Worm (Caenorhabditis elegans) whole organism, L2 larva: ENCODE measurements around the gene dpm-3.

Experiments
- C34F6.9 ChIP-seq: fragments of 150-350 bp; optimal IDR thresholded peaks from 2 replicates; lab custom pipeline; 2014; ENCODE audit warnings: missing biosample characterization, missing genetic modification characterization
- F13H6.1 ChIP-seq: sonication (generic microtip); optimal IDR thresholded peaks from 2 replicates; lab custom pipeline; 2016; ENCODE audit warnings: missing genetic modification characterization, missing compliant biosample characterization
- R02D3.7 ChIP-seq: fragments of 150-350 bp; optimal IDR thresholded peaks from 2 replicates; lab custom pipeline; 2014; ENCODE audit warnings: missing biosample characterization, missing genetic modification characterization
- Y55F3AM.14 ChIP-seq: fragments of 200-800 bp; sonication (Bioruptor generic); optimal IDR thresholded peaks from 2 replicates; lab custom pipeline; 2018; ENCODE audit warnings: mild to moderate bottlenecking, missing genetic modification characterization, missing compliant biosample characterization
- ZK546.5 ChIP-seq: sonication (generic microtip); optimal IDR thresholded peaks from 2 replicates; lab custom pipeline; 2017; ENCODE audit warnings: missing biosample characterization, missing genetic modification characterization
- ceh-16 ChIP-seq: fragments of 150-350 bp; optimal IDR thresholded peaks from 2 replicates; lab custom pipeline; 2014; ENCODE audit warnings: missing biosample characterization, missing genetic modification characterization
- ceh-82 ChIP-seq: fragments of 150-350 bp; optimal IDR thresholded peaks from 2 replicates; lab custom pipeline; 2014; ENCODE audit warnings: missing biosample characterization, missing genetic modification characterization
- egl-27 ChIP-seq: sonication (generic microtip); optimal IDR thresholded peaks from 3 replicates; lab custom pipeline; 2017; ENCODE audit warnings: missing biosample characterization, missing genetic modification reagents, missing genetic modification characterization
- elt-3 ChIP-seq: sonication (generic microtip); optimal IDR thresholded peaks from 2 replicates; lab custom pipeline; 2017; ENCODE audit warnings: missing biosample characterization, missing genetic modification characterization
- gmeb-1 ChIP-seq: fragments of 150-350 bp; optimal IDR thresholded peaks from 2 replicates; lab custom pipeline; 2014; ENCODE audit warnings: missing biosample characterization, missing genetic modification characterization
- lin-13 ChIP-seq: fragments of 150-350 bp; optimal IDR thresholded peaks from 2 replicates; lab custom pipeline; 2014; ENCODE audit warnings: missing biosample characterization, missing genetic modification reagents, missing genetic modification characterization
- lin-39 ChIP-seq: fragments of 150-350 bp; optimal IDR thresholded peaks from 2 replicates; lab custom pipeline; 2014; ENCODE audit warnings: missing biosample characterization, missing genetic modification reagents, missing genetic modification characterization
- lsy-2 ChIP-seq, 2 experiments: fragments of 150-350 bp in 1 of 2; sonication (generic microtip) in 1 of 2; optimal IDR thresholded peaks; 2 replicates each; lab custom pipeline; 2014 to 2017; ENCODE audit warnings: missing biosample characterization in 2 of 2, missing genetic modification characterization in 2 of 2
- mbf-1 ChIP-seq: sonication (generic microtip); optimal IDR thresholded peaks from 2 replicates; lab custom pipeline; 2017; ENCODE audit warnings: missing biosample characterization, missing genetic modification characterization
- nhr-11 ChIP-seq: fragments of 150-350 bp; optimal IDR thresholded peaks from 2 replicates; lab custom pipeline; 2014; ENCODE audit warnings: missing biosample characterization, missing genetic modification characterization
- nhr-129 ChIP-seq: fragments of 150-350 bp; optimal IDR thresholded peaks from 2 replicates; lab custom pipeline; 2014; ENCODE audit warnings: missing biosample characterization, missing genetic modification characterization
- nhr-25 ChIP-seq: fragments of 150-350 bp; sonication (generic microtip); optimal IDR thresholded peaks from 3 replicates; lab custom pipeline; 2014; ENCODE audit warnings: missing biosample characterization, missing genetic modification characterization
- skn-1 ChIP-seq: sonication (generic microtip); optimal IDR thresholded peaks from 2 replicates; lab custom pipeline; 2017; ENCODE audit warnings: missing biosample characterization, missing genetic modification characterization
- sma-3 ChIP-seq: sonication (generic microtip); optimal IDR thresholded peaks from 2 replicates; lab custom pipeline; 2016; ENCODE audit warnings: missing genetic modification reagents, missing genetic modification characterization, missing compliant biosample characterization
- sma-9 ChIP-seq, 2 experiments: fragments of 150-350 bp in 1 of 2; sonication (generic microtip) in 1 of 2; optimal IDR thresholded peaks; 2 replicates each; lab custom pipeline; 2014 to 2016; ENCODE audit warnings: missing genetic modification characterization in 2 of 2, mild to moderate bottlenecking in 1 of 2, missing biosample characterization in 1 of 2, missing compliant biosample characterization in 1 of 2, missing genetic modification reagents in 1 of 2, moderate library complexity in 1 of 2
- unc-55 ChIP-seq: fragments of 150-350 bp; sonication (generic microtip); optimal IDR thresholded peaks from 3 replicates; lab custom pipeline; 2014; ENCODE audit warnings: missing biosample characterization, missing genetic modification reagents, missing genetic modification characterization
- unc-62 ChIP-seq: fragments of 150-350 bp; optimal IDR thresholded peaks from 2 replicates; lab custom pipeline; 2014; ENCODE audit warnings: missing biosample characterization, missing genetic modification reagents, missing genetic modification characterization
- zag-1 ChIP-seq: fragments of 150-350 bp; optimal IDR thresholded peaks from 2 replicates; lab custom pipeline; 2014; ENCODE audit warnings: missing biosample characterization, missing genetic modification characterization
- ztf-1 ChIP-seq: fragments of 200-800 bp; sonication (Bioruptor generic); conservative IDR thresholded peaks from 2 replicates; pipeline ENCODE4 v1.3.6; 2022; ENCODE audit warnings: missing genetic modification characterization, missing compliant biosample characterization
- ztf-11 ChIP-seq: sonication (generic microtip); optimal IDR thresholded peaks from 2 replicates; lab custom pipeline; 2017; ENCODE audit warnings: missing biosample characterization, missing genetic modification characterization

The dpm-3 gene

DNA sequence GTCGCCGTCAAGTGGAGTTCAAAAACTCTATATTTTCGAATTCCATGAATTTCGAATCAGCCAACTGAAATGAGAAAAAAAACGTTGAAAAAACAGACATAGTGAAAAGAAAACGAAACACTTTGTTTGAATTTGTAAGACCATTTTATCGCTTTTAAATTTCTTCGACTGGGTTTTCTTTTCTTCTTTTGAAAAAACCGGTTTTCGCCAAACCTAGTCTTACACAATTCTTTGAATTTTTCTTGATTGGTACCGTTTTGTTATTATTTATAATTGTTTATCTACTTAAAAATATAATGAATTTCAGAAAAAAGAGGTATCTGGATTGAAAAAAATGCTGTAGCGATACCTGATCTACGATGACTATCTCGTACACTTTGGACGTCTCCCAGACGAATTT, 41.7 kb upstream of the dpm-3 start, which contains the start of gene best-22:
TSS of gene best-22 (plus strand) at position 301 of the 400 bp plus-strand sequence.
- TF ChIP-seq egl-27 (tag; lab: Kevin White, UChicago): no peak
- no peak for TF ChIP-seq ZK546.5 (tag; lab: Kevin White, UChicago)
- no peak for TF ChIP-seq lin-39 (tag; lab: Kevin White, UChicago)
- no peak for TF ChIP-seq C34F6.9 (tag; lab: Kevin White, UChicago)
- TF ChIP-seq unc-55 (GFP tag; lab: Kevin White, UChicago): peak; percentile 49

DNA sequence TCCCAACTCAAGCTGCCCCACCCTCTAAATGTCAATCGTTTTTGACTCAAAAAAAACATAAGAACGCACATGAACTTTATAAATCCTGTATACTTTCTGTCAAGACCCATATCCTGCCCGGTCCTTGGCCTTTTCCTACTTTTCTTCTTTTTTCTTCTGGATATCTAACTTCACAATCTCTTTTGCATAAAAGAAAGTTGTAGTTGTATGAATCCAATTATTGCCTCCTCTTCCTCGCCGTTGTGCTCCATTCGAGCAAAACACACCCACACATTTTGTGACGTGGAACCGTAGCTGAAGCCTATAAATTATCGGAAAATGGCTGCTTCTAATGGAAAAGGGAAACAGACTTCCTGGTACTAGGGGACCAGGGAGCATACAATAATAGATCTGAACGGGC, 41.2 kb upstream of the dpm-3 start:
- no peak for TF ChIP-seq zag-1 (tag; lab: Kevin White, UChicago)
- no peak for TF ChIP-seq nhr-11 (tag; lab: Kevin White, UChicago)
- TF ChIP-seq lsy-2 (tag; optimal IDR thresholded peaks at IDR 0.05; lab: Kevin White, UChicago): no peak
- TF ChIP-seq, all 48 proteins: peak for 0

DNA sequence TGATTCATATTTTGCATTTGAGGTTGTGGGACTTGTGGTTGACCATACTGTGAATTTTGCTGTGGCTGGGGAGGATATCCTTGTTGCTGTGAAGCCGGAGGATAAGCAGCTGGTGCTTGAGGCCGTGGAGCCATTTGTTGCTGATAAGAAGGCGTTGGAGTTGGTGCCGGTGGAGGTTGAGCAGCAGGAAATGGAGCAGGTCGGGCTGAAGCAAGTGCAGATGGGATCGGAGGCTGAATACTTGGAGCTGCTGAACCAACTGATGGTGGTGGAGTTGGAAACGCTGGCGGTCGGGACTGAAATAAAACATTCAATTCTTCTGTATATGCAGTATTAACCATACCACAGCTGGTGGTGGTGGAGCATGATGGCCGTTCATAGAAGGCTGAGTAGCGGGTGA, 31.4 kb upstream of the dpm-3 start:
- TF ChIP-seq F13H6.1 (no peak), ztf-11 (tag; lab: Kevin White, UChicago) (no peak), ceh-16 (tag; lab: Kevin White, UChicago) (no peak), R02D3.7 (tag; lab: Kevin White, UChicago) (no peak), nhr-25 (tag; lab: Kevin White, UChicago) (no peak), ceh-82 (tag; lab: Kevin White, UChicago) (no peak), lin-13 (GFP tag; lab: Kevin White, UChicago) (no peak), elt-3 (tag; lab: Kevin White, UChicago) (no peak), zag-1 (tag; lab: Kevin White, UChicago) (no peak), unc-62 (GFP tag; lab: Kevin White, UChicago) (no peak), gmeb-1 (tag; lab: Kevin White, UChicago) (no peak)

DNA sequence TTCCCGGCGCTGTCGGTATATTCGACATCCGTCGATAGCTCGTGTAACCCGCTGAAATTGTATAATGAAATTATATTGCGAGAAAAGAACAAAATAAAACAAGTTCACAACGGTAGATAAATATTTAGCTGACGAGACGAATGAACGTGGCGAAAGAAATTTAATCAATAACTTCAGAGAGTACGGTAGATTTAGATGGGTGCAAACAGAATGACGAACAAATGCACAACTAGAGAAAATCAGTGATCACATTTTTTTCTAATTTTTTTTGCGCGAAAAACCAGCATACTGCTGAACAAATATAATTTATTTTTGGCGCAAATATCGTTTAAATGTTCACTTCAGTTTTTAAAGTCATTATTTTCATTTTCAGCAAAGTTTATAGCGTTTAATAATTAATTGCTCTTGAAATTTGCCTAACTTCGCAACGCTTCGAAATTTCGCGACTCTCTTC, 30.6 kb upstream of the dpm-3 start, which contains the start of gene sec-24.2:
TSS of gene sec-24.2 (minus strand) at position 51 of the 454 bp plus-strand sequence.
- TF ChIP-seq sma-3 (GFP tag; lab: Kevin White, UChicago): no peak
- TF ChIP-seq C34F6.9 (tag; lab: Kevin White, UChicago): peak; percentile 0
- TF ChIP-seq, all 48 proteins: peak for 1

DNA sequence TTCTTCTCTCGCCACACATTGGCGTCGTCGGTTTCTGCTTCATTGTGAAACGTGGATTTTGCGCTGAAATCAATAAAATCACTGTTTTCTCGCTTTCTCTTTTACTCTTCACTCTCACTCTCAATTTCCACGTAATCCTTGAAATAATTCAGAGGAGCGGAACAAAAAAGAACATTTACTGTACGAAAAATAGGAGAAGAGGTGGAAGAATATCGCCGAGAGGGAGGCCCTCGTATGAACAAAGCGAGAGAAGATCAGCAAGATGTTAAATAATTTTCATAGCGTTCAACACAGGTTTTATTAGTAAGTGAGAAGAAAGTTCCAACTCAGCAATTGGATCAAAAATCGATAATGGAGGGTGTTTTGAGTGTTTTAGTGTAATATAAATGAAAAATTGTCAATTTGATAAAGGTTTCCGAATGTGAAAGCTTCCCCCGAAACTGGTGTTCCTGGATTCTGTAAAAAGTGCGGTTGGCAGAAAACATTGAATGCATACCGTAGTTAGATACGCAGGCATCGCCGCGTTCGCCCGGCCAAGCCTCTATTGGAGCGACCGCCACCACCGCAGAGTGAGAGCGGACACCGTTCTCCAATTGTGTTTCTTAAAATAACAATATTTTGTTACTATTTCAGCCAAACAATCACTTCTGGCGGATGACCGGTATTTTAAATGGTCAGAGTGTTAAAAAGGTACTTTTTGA, 29.8 kb upstream of the dpm-3 start, which contains the start of the genes ccr-4 and ZC518.8:
TSS of gene ccr-4 (plus strand) at position 151 of the 701 bp plus-strand sequence.
TSS of gene ZC518.8 (minus strand) at position 517 of the 701 bp plus-strand sequence.
- TF ChIP-seq lsy-2 (tag; optimal IDR thresholded peaks at IDR 0.05; lab: Kevin White, UChicago) (peak in 1 of 2 experiments; percentile 88), R02D3.7 (tag; lab: Kevin White, UChicago) (no peak), C34F6.9 (tag; lab: Kevin White, UChicago) (no peak), ztf-1 (GFP tag; lab: Robert Waterston, UW) (no peak), skn-1 (tag; lab: Kevin White, UChicago) (no peak), nhr-129 (tag; lab: Kevin White, UChicago) (peak; percentile 32)

DNA sequence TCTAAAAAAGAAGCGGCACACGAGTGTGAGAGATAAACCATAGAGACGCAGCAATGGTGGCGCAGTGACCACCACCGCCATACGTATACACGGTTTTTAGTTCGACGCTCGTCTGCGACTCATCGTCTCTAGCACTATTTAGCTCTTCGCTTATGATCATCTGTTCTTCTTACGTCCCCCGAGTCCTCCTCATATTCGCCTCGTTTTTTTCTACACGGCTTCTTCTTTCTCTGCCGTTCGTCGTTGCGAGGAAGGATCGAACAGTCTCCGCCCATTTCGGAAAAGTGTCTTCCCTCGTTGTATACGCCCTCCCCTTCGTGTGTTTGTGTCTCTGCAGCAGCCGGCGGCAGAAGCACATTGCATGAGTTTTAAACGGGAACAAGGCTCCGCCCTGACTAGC, 26.4 kb upstream of the dpm-3 start:
- TF ChIP-seq sma-9 (GFP tag; optimal IDR thresholded peaks at IDR 0.05; lab: Kevin White, UChicago): peak; percentile 2
- no peak for TF ChIP-seq sma-9 (tag; optimal IDR thresholded peaks at IDR 0.05; lab: Kevin White, UChicago)
- TF ChIP-seq unc-55 (GFP tag; lab: Kevin White, UChicago): peak; percentile 37
- TF ChIP-seq Y55F3AM.14 (GFP tag; lab: Kevin White, UChicago): peak; percentile 24
- TF ChIP-seq lsy-2 (tag; optimal IDR thresholded peaks at IDR 0.05; lab: Kevin White, UChicago): peak in 1 of 2 experiments; percentile 27
- TF ChIP-seq F13H6.1: peak; percentile 25
- TF ChIP-seq ZK546.5 (tag; lab: Kevin White, UChicago): no peak
- TF ChIP-seq C34F6.9 (tag; lab: Kevin White, UChicago): peak; percentile 21
- no peak for TF ChIP-seq mbf-1
- TF ChIP-seq, all 48 proteins: peak for 6

DNA sequence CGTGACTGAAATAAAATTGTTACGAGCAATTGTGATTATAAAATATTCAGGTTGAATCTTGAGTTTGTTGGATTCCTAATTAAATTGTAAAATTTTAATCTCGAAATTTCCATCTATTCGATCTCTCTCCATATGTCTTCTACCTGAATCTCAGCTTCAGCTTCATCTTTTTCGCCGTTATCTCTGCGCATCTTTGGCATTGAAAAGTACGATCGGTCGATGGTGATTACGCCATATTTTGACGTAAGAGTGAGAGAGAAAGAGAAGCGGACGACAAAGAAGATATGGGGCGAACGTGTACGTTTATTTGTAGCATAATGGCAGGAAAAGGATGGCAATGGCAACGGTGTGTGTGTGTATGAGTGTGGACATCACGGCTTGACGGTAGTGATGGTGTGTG, 24.8 kb upstream of the dpm-3 start:
- TF ChIP-seq nhr-25 (tag; lab: Kevin White, UChicago): peak; percentile 25
- TF ChIP-seq ceh-82 (tag; lab: Kevin White, UChicago): no peak
